Fruit fly (Drosophila melanogaster) whole organism, wandering third instar larva: ENCODE measurements around the gene CG13924.

Experiments
- Abd-B ChIP-seq: fragments of >200 bp; optimal IDR thresholded peaks from 2 replicates; lab custom pipeline; 2017; ENCODE audit warnings: missing biosample characterization, missing genetic modification characterization
- HLH106 ChIP-seq: fragments of 200-800 bp; optimal IDR thresholded peaks from 3 replicates; lab custom pipeline; 2019; ENCODE audit warnings: missing biosample characterization, mild to moderate bottlenecking, missing genetic modification characterization, moderate library complexity
- br ChIP-seq: fragments of 200-800 bp; sonication (Bioruptor generic); optimal IDR thresholded peaks from 2 replicates; lab custom pipeline; 2016; ENCODE audit warnings: missing biosample characterization, missing genetic modification characterization
- foxo ChIP-seq, 2 experiments: fragments of 200-800 bp; sonication (Bioruptor generic); optimal IDR thresholded peaks; 2 replicates in 1 of 2; 3 replicates in 1 of 2; lab custom pipeline; 2016 to 2017; ENCODE audit warnings: missing biosample characterization in 2 of 2, missing genetic modification characterization in 2 of 2
- h ChIP-seq: fragments of 200-800 bp; sonication (Bioruptor generic); optimal IDR thresholded peaks from 3 replicates; lab custom pipeline; 2016; ENCODE audit warnings: missing biosample characterization, mild to moderate bottlenecking, missing genetic modification characterization

dm6 chr3L:1905273-1905672, 35.5 kb downstream of the CG13924 start:
- TF ChIP-seq HLH106 (tag; lab: Kevin White, UChicago): no peak
- no peak for TF ChIP-seq br (GFP tag; lab: Kevin White, UChicago)
- no peak for TF ChIP-seq foxo (GFP tag; optimal IDR thresholded peaks at IDR 0.05; lab: Kevin White, UChicago)
- no peak for TF ChIP-seq h (GFP tag; lab: Kevin White, UChicago)
- no peak for TF ChIP-seq Abd-B (GFP tag; lab: Kevin White, UChicago)
